Fruit fly (Drosophila melanogaster) whole organism, embryonic: ENCODE data around the gene ssp.

Source experiments
- Ada2b ChIP-seq: fragments of 200-800 bp; sonication (Bioruptor generic); IDR thresholded peaks from 2 replicates; pipeline ENCODE4 v1.3.6; 2022; ENCODE audit warnings: missing biosample characterization, missing genetic modification characterization
- Aef1 ChIP-seq: fragments of 200-800 bp; sonication (Bioruptor generic); IDR thresholded peaks from 3 replicates; pipeline ENCODE4 v1.3.6; 2022; ENCODE audit warnings: missing biosample characterization, missing genetic modification characterization
- Bgb ChIP-seq: fragments of 200-800 bp; sonication (Bioruptor generic); IDR thresholded peaks from 2 replicates; pipeline ENCODE4 v1.3.6; 2022; ENCODE audit warnings: missing biosample characterization, missing genetic modification characterization; ENCODE audit not compliant: partially characterized antibody
- C15 ChIP-seq: fragments of 200-800 bp; sonication (Bioruptor generic); IDR thresholded peaks from 3 replicates; pipeline ENCODE4 v1.3.6; 2022; ENCODE audit warnings: missing biosample characterization, missing genetic modification characterization
- CG14441 ChIP-seq: fragments of 200-800 bp; sonication (Bioruptor generic); IDR thresholded peaks from 2 replicates; pipeline ENCODE4 v1.3.6; 2022; ENCODE audit warnings: missing biosample characterization, missing genetic modification characterization
- CG16813 ChIP-seq: fragments of 200-800 bp; sonication (Bioruptor generic); IDR thresholded peaks from 3 replicates; pipeline ENCODE4 v1.3.6; 2022; ENCODE audit warnings: missing biosample characterization, missing genetic modification characterization; ENCODE audit not compliant: partially characterized antibody
- CG17829 ChIP-seq: fragments of 200-800 bp; optimal IDR thresholded peaks from 2 replicates; lab custom pipeline; 2019; ENCODE audit warnings: missing biosample characterization, mild to moderate bottlenecking, missing genetic modification characterization, moderate library complexity
- CG1792 ChIP-seq: fragments of 200-800 bp; sonication (Bioruptor generic); optimal IDR thresholded peaks from 2 replicates; lab custom pipeline; 2016; ENCODE audit warnings: missing biosample characterization, missing genetic modification characterization
- CG2712 ChIP-seq: fragments of 200-800 bp; optimal IDR thresholded peaks from 3 replicates; lab custom pipeline; 2019; ENCODE audit warnings: missing biosample characterization, mild to moderate bottlenecking, missing genetic modification characterization, moderate library complexity
- CG2889 ChIP-seq: fragments of 200-800 bp; sonication (Bioruptor generic); IDR thresholded peaks from 3 replicates; pipeline ENCODE4 v1.3.6; 2022; ENCODE audit warnings: missing biosample characterization, missing genetic modification characterization
- CG31365 ChIP-seq: fragments of 200-800 bp; sonication (Bioruptor generic); optimal IDR thresholded peaks from 2 replicates; lab custom pipeline; 2018; ENCODE audit warnings: missing biosample characterization, mild to moderate bottlenecking, missing genetic modification characterization
- CG34224 ChIP-seq: fragments of 200-800 bp; sonication (Bioruptor generic); IDR thresholded peaks from 3 replicates; pipeline ENCODE4 v1.3.6; 2022; ENCODE audit warnings: missing biosample characterization, missing genetic modification characterization; ENCODE audit not compliant: partially characterized antibody
- CG4360 ChIP-seq: fragments of 200-800 bp; sonication (Bioruptor generic); IDR thresholded peaks from 2 replicates; pipeline ENCODE4 v1.3.6; 2022; ENCODE audit warnings: missing biosample characterization, missing genetic modification characterization
- CG7372 ChIP-seq: fragments of 200-800 bp; sonication (Bioruptor generic); IDR thresholded peaks from 2 replicates; pipeline ENCODE4 v1.3.6; 2022; ENCODE audit warnings: missing biosample characterization, missing genetic modification characterization
- CG8924 ChIP-seq: fragments of 200-800 bp; optimal IDR thresholded peaks from 3 replicates; lab custom pipeline; 2019; ENCODE audit warnings: missing biosample characterization, mild to moderate bottlenecking, missing genetic modification characterization, moderate library complexity
- Dp ChIP-seq: fragments of 200-800 bp; sonication (Bioruptor generic); optimal IDR thresholded peaks from 2 replicates; lab custom pipeline; 2018; ENCODE audit warnings: missing biosample characterization, mild to moderate bottlenecking, missing genetic modification characterization, moderate library complexity
- Drgx ChIP-seq: fragments of 200-800 bp; sonication (Bioruptor generic); IDR thresholded peaks from 2 replicates; pipeline ENCODE4 v1.3.6; 2022; ENCODE audit warnings: missing biosample characterization, missing genetic modification characterization
- Ets65A ChIP-seq: fragments of 200-800 bp; sonication (Bioruptor generic); peaks from one replicate; lab custom pipeline; 2016; ENCODE audit warnings: missing biosample characterization, missing genetic modification characterization
- GATAe ChIP-seq: fragments of 200-800 bp; sonication (Bioruptor generic); conservative IDR thresholded peaks from 2 replicates; pipeline ENCODE4 v1.3.6; 2022; ENCODE audit warnings: missing biosample characterization, missing genetic modification characterization
- H2.0 ChIP-seq: fragments of 200-800 bp; sonication (Bioruptor generic); IDR thresholded peaks from 2 replicates; pipeline ENCODE4 v1.3.6; 2022; ENCODE audit warnings: missing biosample characterization, missing genetic modification characterization
- HmgD ChIP-seq: fragments of 200-800 bp; sonication (Bioruptor generic); optimal IDR thresholded peaks from 3 replicates; lab custom pipeline; 2016; ENCODE audit warnings: missing biosample characterization, missing genetic modification characterization
- Med ChIP-seq: fragments of 200-800 bp; sonication (Bioruptor generic); peaks from one replicate; lab custom pipeline; 2016; ENCODE audit warnings: missing biosample characterization, missing genetic modification characterization, mild to moderate bottlenecking, inconsistent platforms, moderate library complexity
- NC2α ChIP-seq: fragments of 200-800 bp; sonication (Bioruptor generic); optimal IDR thresholded peaks from 2 replicates; lab custom pipeline; 2016; ENCODE audit warnings: missing biosample characterization, missing genetic modification characterization
- Optix ChIP-seq: fragments of 200-800 bp; sonication (Bioruptor generic); IDR thresholded peaks from 3 replicates; pipeline ENCODE4 v1.3.6; 2022; ENCODE audit warnings: missing biosample characterization, missing genetic modification characterization
- Pdp1 ChIP-seq, 2 experiments: fragments of 200-800 bp; sonication (Bioruptor generic); optimal IDR thresholded peaks; 3 replicates each; lab custom pipeline; 2016; ENCODE audit warnings: missing biosample characterization in 2 of 2, missing genetic modification characterization in 2 of 2, mild to moderate bottlenecking in 1 of 2, moderate library complexity in 1 of 2
- Ptx1 ChIP-seq: fragments of 200-800 bp; sonication (Bioruptor generic); IDR thresholded peaks from 2 replicates; pipeline ENCODE4 v1.3.6; 2022; ENCODE audit warnings: missing biosample characterization, missing genetic modification characterization
- Rx ChIP-seq: fragments of 200-800 bp; sonication (Bioruptor generic); IDR thresholded peaks from 2 replicates; pipeline ENCODE4 v1.3.6; 2022; ENCODE audit warnings: missing biosample characterization, missing genetic modification characterization
- Sox100B ChIP-seq: fragments of 200-800 bp; sonication (Bioruptor generic); optimal IDR thresholded peaks from 3 replicates; lab custom pipeline; 2018; ENCODE audit warnings: missing biosample characterization, mild to moderate bottlenecking, missing genetic modification characterization
- Sox102F ChIP-seq: fragments of 200-800 bp; sonication (Bioruptor generic); optimal IDR thresholded peaks from 2 replicates; lab custom pipeline; 2018; ENCODE audit warnings: missing biosample characterization, mild to moderate bottlenecking, missing genetic modification characterization, moderate library complexity
- Sry-δ ChIP-seq: fragments of 200-800 bp; sonication (Bioruptor generic); optimal IDR thresholded peaks from 2 replicates; lab custom pipeline; 2016; ENCODE audit warnings: missing biosample characterization, missing genetic modification characterization
- Usf ChIP-seq: fragments of 200-800 bp; sonication (Bioruptor generic); optimal IDR thresholded peaks from 2 replicates; lab custom pipeline; 2017; ENCODE audit warnings: missing genotype, missing biosample characterization, missing genetic modification characterization
- YL-1 ChIP-seq: fragments of 200-800 bp; sonication (Bioruptor generic); optimal IDR thresholded peaks from 3 replicates; lab custom pipeline; 2017; ENCODE audit warnings: missing biosample characterization, mild to moderate bottlenecking, missing genetic modification characterization
- amos ChIP-seq: fragments of 200-800 bp; sonication (Bioruptor generic); IDR thresholded peaks from 2 replicates; pipeline ENCODE4 v1.3.6; 2022; ENCODE audit warnings: missing biosample characterization, missing genetic modification characterization; ENCODE audit not compliant: partially characterized antibody
- bbx ChIP-seq: fragments of 200-800 bp; sonication (Bioruptor generic); IDR thresholded peaks from 2 replicates; pipeline ENCODE4 v1.3.6; 2022; ENCODE audit warnings: missing biosample characterization, missing genetic modification characterization; ENCODE audit not compliant: partially characterized antibody
- croc ChIP-seq: fragments of 200-800 bp; sonication (Bioruptor generic); conservative IDR thresholded peaks from 3 replicates; pipeline ENCODE4 v1.3.6; 2022; ENCODE audit warnings: missing biosample characterization, missing genetic modification characterization
- crol ChIP-seq: fragments of 200-800 bp; sonication (Bioruptor generic); IDR thresholded peaks from 2 replicates; pipeline ENCODE4 v1.3.6; 2022; ENCODE audit warnings: missing biosample characterization, missing genetic modification characterization
- ewg ChIP-seq: fragments of 200-800 bp; sonication (Bioruptor generic); optimal IDR thresholded peaks from 3 replicates; lab custom pipeline; 2017; ENCODE audit warnings: mild to moderate bottlenecking, missing biosample characterization, missing genetic modification reagents, missing genetic modification characterization
- hb ChIP-seq: fragments of 200-800 bp; sonication (Bioruptor generic); IDR thresholded peaks from 3 replicates; pipeline ENCODE4 v1.3.6; 2022; ENCODE audit warnings: missing biosample characterization, missing genetic modification characterization; ENCODE audit not compliant: partially characterized antibody
- luna ChIP-seq: fragments of 200-800 bp; sonication (Bioruptor generic); optimal IDR thresholded peaks from 2 replicates; lab custom pipeline; 2016; ENCODE audit warnings: missing biosample characterization, missing genetic modification characterization
- mld ChIP-seq: fragments of 200-800 bp; sonication (Bioruptor generic); IDR thresholded peaks from 3 replicates; pipeline ENCODE4 v1.3.6; 2022; ENCODE audit warnings: missing biosample characterization, missing genetic modification characterization; ENCODE audit not compliant: partially characterized antibody
- nerfin-2 ChIP-seq: fragments of 200-800 bp; sonication (Bioruptor generic); IDR thresholded peaks from 2 replicates; pipeline ENCODE4 v1.3.6; 2022; ENCODE audit warnings: missing biosample characterization, missing genetic modification characterization; ENCODE audit not compliant: partially characterized antibody
- pum ChIP-seq: fragments of 200-800 bp; sonication (Bioruptor generic); optimal IDR thresholded peaks from 2 replicates; lab custom pipeline; 2016; ENCODE audit warnings: missing biosample characterization, missing genetic modification characterization
- pzg ChIP-seq: fragments of 200-800 bp; sonication (Bioruptor generic); optimal IDR thresholded peaks from 3 replicates; lab custom pipeline; 2018; ENCODE audit warnings: missing biosample characterization, mild to moderate bottlenecking, missing genetic modification characterization, moderate library complexity
- ro ChIP-seq: fragments of 200-800 bp; sonication (Bioruptor generic); IDR thresholded peaks from 2 replicates; pipeline ENCODE4 v1.3.6; 2022; ENCODE audit warnings: missing biosample characterization, missing genetic modification characterization
- run ChIP-seq: fragments of 200-800 bp; sonication (Bioruptor generic); optimal IDR thresholded peaks from 3 replicates; lab custom pipeline; 2018; ENCODE audit warnings: missing biosample characterization, mild to moderate bottlenecking, missing genetic modification characterization
- sens ChIP-seq: fragments of 200-800 bp; sonication (Bioruptor generic); peaks from one replicate; lab custom pipeline; 2016; ENCODE audit warnings: missing biosample characterization, missing genetic modification characterization
- sna ChIP-seq: fragments of 200-800 bp; sonication (Bioruptor generic); IDR thresholded peaks from 2 replicates; pipeline ENCODE4 v1.3.6; 2022; ENCODE audit warnings: missing biosample characterization, missing genetic modification characterization; ENCODE audit not compliant: partially characterized antibody
- ssp ChIP-seq: fragments of 200-800 bp; sonication (Bioruptor generic); IDR thresholded peaks from 2 replicates; pipeline ENCODE4 v1.3.6; 2022; ENCODE audit warnings: missing biosample characterization, missing genetic modification characterization
- trem ChIP-seq: fragments of 200-800 bp; optimal IDR thresholded peaks from 3 replicates; lab custom pipeline; 2019; ENCODE audit warnings: missing biosample characterization, mild to moderate bottlenecking, missing genetic modification characterization, moderate library complexity
- unc-4 ChIP-seq: fragments of 200-800 bp; sonication (Bioruptor generic); IDR thresholded peaks from 2 replicates; pipeline ENCODE4 v1.3.6; 2022; ENCODE audit warnings: missing biosample characterization, missing genetic modification characterization; ENCODE audit not compliant: partially characterized antibody

Gene ssp

DNA sequence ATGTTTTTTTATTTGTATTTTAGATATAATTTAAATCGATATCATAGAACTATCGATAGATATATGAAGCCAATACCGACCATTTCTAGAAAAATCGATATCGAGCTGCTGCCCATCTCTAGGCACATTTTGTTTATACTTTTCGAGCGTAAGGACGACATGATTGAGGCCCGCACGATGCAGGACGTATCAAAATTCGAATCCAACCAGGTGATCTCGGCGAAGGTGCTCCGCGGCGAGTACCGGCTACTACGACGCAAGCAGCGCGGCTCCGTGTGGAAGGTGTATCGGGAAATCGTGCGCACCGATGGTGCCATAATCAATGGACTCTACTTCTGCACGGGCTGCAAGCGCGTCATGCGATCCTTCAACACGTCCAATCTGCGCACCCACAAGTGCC is at the start of gene ssp (continued):
- TF ChIP-seq pzg (GFP tag; lab: Kevin White, UChicago) (peak; percentile 50), CG8924 (tag; lab: Kevin White, UChicago) (peak; percentile 4), ro (GFP tag; lab: Robert Waterston, UW) (no peak), sna (GFP tag; lab: Robert Waterston, UW) (peak; percentile 83), ewg (no peak), mld (GFP tag; lab: Robert Waterston, UW) (peak; percentile 66; the same call in 1 of the 3 replicates), CG16813 (GFP tag; lab: Robert Waterston, UW) (peak; percentile 68), NC2α (GFP tag; lab: Kevin White, UChicago) (no peak), CG1792 (no peak), Ets65A (GFP tag; lab: Kevin White, UChicago) (no peak), Sry-δ (GFP tag; lab: Kevin White, UChicago) (peak; percentile 85), CG31365 (tag; lab: Kevin White, UChicago) (no peak), CG34224 (GFP tag; lab: Robert Waterston, UW) (peak; percentile 88), HmgD (no peak), trem (tag; lab: Kevin White, UChicago) (peak; percentile 41), sens (GFP tag; lab: Kevin White, UChicago) (peak; percentile 7), croc (GFP tag; lab: Robert Waterston, UW) (no peak), Med (GFP tag; lab: Kevin White, UChicago) (peak; percentile 47), Bgb (GFP tag; lab: Robert Waterston, UW) (peak; percentile 82), CG17829 (tag; lab: Kevin White, UChicago) (peak; percentile 14), Dp (GFP tag; lab: Kevin White, UChicago) (peak; percentile 47), CG2712 (tag; lab: Kevin White, UChicago) (peak; percentile 16), run (tag; lab: Kevin White, UChicago) (no peak), CG4360 (GFP tag; lab: Robert Waterston, UW) (0 out of 2 replicates have a peak, but pooled peaks have one; percentile 14), amos (peak; percentile 79), hb (GFP tag; lab: Robert Waterston, UW) (peak; percentile 60; the same call in 1 of the 3 replicates), Pdp1 (GFP tag; optimal IDR thresholded peaks at IDR 0.05; lab: Kevin White, UChicago) (peak in 1 of 2 experiments; percentile 47), unc-4 (peak; percentile 89), nerfin-2 (peak; percentile 61), Sox100B (GFP tag; lab: Kevin White, UChicago) (no peak), YL-1 (GFP tag; lab: Kevin White, UChicago) (peak; percentile 28)

- TF ChIP-seq Drgx (GFP tag; lab: Robert Waterston, UW), result peak; percentile 82
- TF ChIP-seq Rx (GFP tag; lab: Robert Waterston, UW), result no peak
- no peak for TF ChIP-seq Usf (GFP tag; lab: Kevin White, UChicago)
- peak; percentile 32; the same call in 1 of the 2 replicates for TF ChIP-seq crol (GFP tag; lab: Robert Waterston, UW)
- TF ChIP-seq luna, result no peak
Measured at dm6 chr3L:12072388-12072787, 45.7 kb upstream of the ssp start.

- TF ChIP-seq Optix (0 out of 3 replicates have a peak, but pooled peaks have one; percentile 33), CG14441 (0 out of 2 replicates have a peak, but pooled peaks have one; percentile 27), GATAe (GFP tag; lab: Robert Waterston, UW) (no peak), H2.0 (GFP tag; lab: Robert Waterston, UW) (0 out of 2 replicates have a peak, but pooled peaks have one; percentile 9), CG2889 (GFP tag; lab: Robert Waterston, UW) (no peak), CG7372 (GFP tag; lab: Robert Waterston, UW) (no peak), Aef1 (GFP tag; lab: Robert Waterston, UW) (no peak), Ptx1 (GFP tag; lab: Robert Waterston, UW) (peak; percentile 25; the same call in 1 of the 2 replicates), bbx (GFP tag; lab: Robert Waterston, UW) (no peak), Ada2b (GFP tag; lab: Robert Waterston, UW) (peak; percentile 13; the same call in 1 of the 2 replicates), pum (GFP tag; lab: Kevin White, UChicago) (no peak), Sox102F (GFP tag; lab: Kevin White, UChicago) (peak; percentile 33), C15 (0 out of 3 replicates have a peak, but pooled peaks have one; percentile 32), ssp (GFP tag; lab: Robert Waterston, UW) (peak; percentile 28; the same call in 1 of the 2 replicates)
Measured at dm6 chr3L:12073076-12073475, 45.0 kb upstream of the ssp start.
